Fruit fly (Drosophila melanogaster) whole organism, prepupa: ENCODE data around the gene vig2.
"Not testable (repeated sequence)": the region's sequence is repeated elsewhere in the genome, so short reads cannot be mapped to it uniquely, and the experiment has no call there.

Experiments used
- CG11294 ChIP-seq: fragments of 200-800 bp; sonication (Bioruptor generic); IDR thresholded peaks from 2 replicates; pipeline ENCODE4 v1.3.6; 2022; ENCODE audit warnings: missing biosample characterization, missing genetic modification characterization
- CG11902 ChIP-seq: fragments of 200-800 bp; sonication (Bioruptor generic); optimal IDR thresholded peaks from 3 replicates; lab custom pipeline; 2016; ENCODE audit warnings: missing biosample characterization, missing genetic modification characterization
- CG1621 ChIP-seq: fragments of 200-800 bp; sonication (Bioruptor generic); optimal IDR thresholded peaks from 3 replicates; lab custom pipeline; 2018; ENCODE audit warnings: missing biosample characterization, mild to moderate bottlenecking, missing genetic modification characterization
- CG16779 ChIP-seq: fragments of 200-800 bp; sonication (Bioruptor generic); optimal IDR thresholded peaks from 3 replicates; lab custom pipeline; 2017; ENCODE audit warnings: missing biosample characterization, mild to moderate bottlenecking, missing genetic modification characterization
- CG3032 ChIP-seq: fragments of 200-800 bp; optimal IDR thresholded peaks from 2 replicates; lab custom pipeline; 2019; ENCODE audit warnings: missing biosample characterization, mild to moderate bottlenecking, missing genetic modification characterization, moderate library complexity
- CG4318 ChIP-seq: fragments of 200-800 bp; sonication (Bioruptor generic); optimal IDR thresholded peaks from 3 replicates; lab custom pipeline; 2017; ENCODE audit warnings: missing biosample characterization, mild to moderate bottlenecking, missing genetic modification characterization
- CG6792 ChIP-seq: fragments of 200-800 bp; sonication (Bioruptor generic); optimal IDR thresholded peaks from 3 replicates; lab custom pipeline; 2016; ENCODE audit warnings: missing biosample characterization, missing genetic modification characterization
- CG6854 ChIP-seq: fragments of 200-800 bp; sonication (Bioruptor generic); optimal IDR thresholded peaks from 2 replicates; lab custom pipeline; 2017; ENCODE audit warnings: missing biosample characterization, mild to moderate bottlenecking, missing genetic modification characterization
- CG7368 ChIP-seq: fragments of 200-800 bp; sonication (Bioruptor generic); optimal IDR thresholded peaks from 3 replicates; lab custom pipeline; 2016; ENCODE audit warnings: missing biosample characterization, missing genetic modification characterization
- CG8319 ChIP-seq: fragments of 200-800 bp; sonication (Bioruptor generic); optimal IDR thresholded peaks from 3 replicates; lab custom pipeline; 2016; ENCODE audit warnings: missing biosample characterization, missing genetic modification characterization
- CG8632 ChIP-seq: fragments of 200-800 bp; sonication (Bioruptor generic); optimal IDR thresholded peaks from 3 replicates; lab custom pipeline; 2016; ENCODE audit warnings: missing biosample characterization, missing genetic modification characterization
- CG9139 ChIP-seq: fragments of 200-800 bp; sonication (Bioruptor generic); optimal IDR thresholded peaks from 3 replicates; lab custom pipeline; 2017; ENCODE audit warnings: missing biosample characterization, mild to moderate bottlenecking, missing genetic modification characterization
- Eip78C ChIP-seq: fragments of 200-800 bp; sonication (Bioruptor generic); peaks from one replicate; lab custom pipeline; 2016; ENCODE audit warnings: missing biosample characterization, missing genetic modification characterization
- Ets21C ChIP-seq: fragments of 200-800 bp; sonication (Bioruptor generic); optimal IDR thresholded peaks from 3 replicates; lab custom pipeline; 2016; ENCODE audit warnings: missing biosample characterization, missing genetic modification characterization
- Gug ChIP-seq: fragments of 200-800 bp; sonication (Bioruptor generic); IDR thresholded peaks from 2 replicates; pipeline ENCODE4 v1.3.6; 2022; ENCODE audit warnings: missing biosample characterization, missing genetic modification characterization
- Hr38 ChIP-seq: sonication (Bioruptor generic); optimal IDR thresholded peaks from 2 replicates; lab custom pipeline; 2016; ENCODE audit warnings: missing biosample characterization, missing genetic modification characterization
- Hr39 ChIP-seq: fragments of 200-800 bp; sonication (Bioruptor generic); optimal IDR thresholded peaks from 2 replicates; lab custom pipeline; 2016; ENCODE audit warnings: missing biosample characterization, missing genetic modification characterization
- Met ChIP-seq: fragments of 200-800 bp; sonication (Bioruptor generic); optimal IDR thresholded peaks from 3 replicates; lab custom pipeline; 2016; ENCODE audit warnings: missing biosample characterization, missing genetic modification characterization
- Smox ChIP-seq: fragments of 200-800 bp; sonication (Bioruptor generic); optimal IDR thresholded peaks from 3 replicates; lab custom pipeline; 2016; ENCODE audit warnings: missing biosample characterization, missing genetic modification characterization
- Sox15 ChIP-seq: fragments of 200-800 bp; sonication (Bioruptor generic); optimal IDR thresholded peaks from 3 replicates; lab custom pipeline; 2016; ENCODE audit warnings: missing biosample characterization, missing genetic modification characterization
- esn ChIP-seq: fragments of 200-800 bp; sonication (Bioruptor generic); optimal IDR thresholded peaks from 2 replicates; lab custom pipeline; 2016; ENCODE audit warnings: missing biosample characterization, mild to moderate bottlenecking, missing genetic modification characterization, moderate library complexity
- fd59A ChIP-seq: fragments of 200-800 bp; sonication (Bioruptor generic); optimal IDR thresholded peaks from 2 replicates; lab custom pipeline; 2017; ENCODE audit warnings: missing biosample characterization, mild to moderate bottlenecking, missing genetic modification characterization, missing genetic modification reagents
- fd85E ChIP-seq: fragments of 200-800 bp; sonication (Bioruptor generic); optimal IDR thresholded peaks from 3 replicates; lab custom pipeline; 2016; ENCODE audit warnings: missing biosample characterization, missing genetic modification characterization
- fkh ChIP-seq: fragments of 200-800 bp; sonication (Bioruptor generic); optimal IDR thresholded peaks from 3 replicates; lab custom pipeline; 2017; ENCODE audit warnings: missing biosample characterization, mild to moderate bottlenecking, missing genetic modification characterization, moderate library complexity
- spab ChIP-seq: fragments of 200-800 bp; sonication (Bioruptor generic); optimal IDR thresholded peaks from 2 replicates; lab custom pipeline; 2017; ENCODE audit warnings: missing biosample characterization, mild to moderate bottlenecking, missing genetic modification characterization, missing genetic modification reagents
- ss ChIP-seq, 2 experiments: fragments of 200-800 bp; sonication (Bioruptor generic); optimal IDR thresholded peaks; 2 replicates in 1 of 2; 3 replicates in 1 of 2; lab custom pipeline; 2017 to 2018; ENCODE audit warnings: mild to moderate bottlenecking in 2 of 2, missing biosample characterization in 2 of 2, missing genetic modification characterization in 2 of 2, moderate library complexity in 1 of 2
- svp ChIP-seq: fragments of 200-800 bp; sonication (Bioruptor generic); peaks from one replicate; lab custom pipeline; 2016; ENCODE audit warnings: missing biosample characterization, missing genetic modification characterization

The vig2 gene

DNA sequence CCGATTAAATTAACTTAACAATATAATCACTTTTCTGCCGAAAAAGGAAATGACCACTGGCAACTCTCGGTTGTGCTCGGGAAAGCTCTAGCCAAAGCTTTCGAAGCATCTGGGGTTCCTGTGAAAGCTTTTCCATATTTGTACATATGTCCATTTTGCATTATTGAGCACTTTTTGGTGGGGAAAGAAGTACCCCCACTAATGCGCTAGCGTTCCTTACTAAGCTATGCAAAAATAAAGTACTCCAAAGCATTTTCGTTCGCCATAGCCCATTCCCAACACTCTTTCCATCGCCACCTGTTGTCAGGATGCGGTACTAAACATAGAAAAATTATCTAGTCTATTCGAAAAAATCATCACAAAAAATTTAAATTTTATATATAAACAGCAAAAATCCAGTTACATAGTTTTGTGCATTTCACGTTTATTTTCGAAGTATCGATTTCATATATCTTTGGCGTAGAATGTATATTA, 10.7 kb upstream of the vig2 start, which contains the start of gene Nepl16:
Gene Nepl16, minus strand, starts transcription at position 51 of the 474 bp plus-strand sequence.
- TF ChIP-seq fkh (GFP tag; lab: Kevin White, UChicago) (no peak), CG9139 (no peak), Hr38 (GFP tag; lab: Kevin White, UChicago) (no peak), CG6792 (GFP tag; lab: Kevin White, UChicago) (no peak), ss (GFP tag; optimal IDR thresholded peaks at IDR 0.05; lab: Kevin White, UChicago) (no peak), Smox (GFP tag; lab: Kevin White, UChicago) (no peak), CG7368 (GFP tag; lab: Kevin White, UChicago) (no peak), CG11294 (GFP tag; lab: Robert Waterston, UW) (no peak)

DNA sequence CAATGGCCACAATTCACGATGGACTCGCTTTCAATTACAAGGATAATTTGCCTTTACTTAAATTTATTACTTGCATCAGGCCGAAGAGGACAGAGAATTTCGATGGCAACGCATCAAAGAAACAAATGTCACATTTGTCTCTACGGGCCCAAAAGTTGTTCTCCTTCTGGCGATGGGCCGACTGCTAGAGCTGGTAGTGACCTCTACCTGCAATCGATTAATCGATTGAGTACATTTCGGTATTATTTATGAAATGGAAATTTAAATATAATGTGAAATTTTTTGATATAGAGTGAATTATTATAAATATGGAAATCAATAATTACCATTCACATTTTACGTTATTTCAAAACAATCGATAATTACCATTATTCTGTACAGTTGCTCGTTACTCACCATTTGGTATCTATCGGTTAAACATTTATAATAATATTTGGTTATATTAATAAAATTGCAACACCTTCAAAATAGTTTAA, 399 bp upstream of the vig2 start, which contains the start of the genes CG31510 and TTLL5:
Gene CG31510, minus strand, starts transcription at position 185 of the 476 bp plus-strand sequence.
Gene TTLL5, minus strand, starts transcription at position 185 of the 476 bp plus-strand sequence.
- TF ChIP-seq CG8632: no peak
- TF ChIP-seq fd85E (GFP tag; lab: Kevin White, UChicago): no peak
- TF ChIP-seq Hr39: no peak
- TF ChIP-seq CG11902 (GFP tag; lab: Kevin White, UChicago): no peak
- TF ChIP-seq, all 60 proteins: peak for 0

DNA sequence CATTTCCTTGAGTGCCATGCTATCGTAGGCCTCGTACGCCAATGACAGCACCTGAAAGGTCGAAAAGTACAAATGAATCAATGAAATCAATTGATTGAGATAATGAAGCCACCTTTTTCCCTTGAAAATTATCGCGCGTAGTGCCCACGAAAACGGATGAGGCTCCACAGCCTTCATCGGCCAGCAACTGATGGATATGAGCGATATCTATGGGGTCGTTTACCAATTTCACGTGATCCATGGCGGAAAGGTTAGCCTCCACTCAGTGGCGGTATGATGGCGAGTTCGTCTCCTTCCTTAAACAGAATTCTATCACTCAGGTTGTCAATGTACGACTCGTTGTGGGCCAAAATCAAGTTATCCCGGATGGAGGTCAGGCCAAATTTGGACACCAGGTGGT, 3.6 kb downstream of the vig2 start:
- TF ChIP-seq svp (GFP tag; lab: Kevin White, UChicago): peak; percentile 54
- TF ChIP-seq CG4318 (GFP tag; lab: Kevin White, UChicago): no peak
- TF ChIP-seq Hr39: no peak
- no peak for TF ChIP-seq fd59A (GFP tag; lab: Kevin White, UChicago)
- TF ChIP-seq Ets21C (GFP tag; lab: Kevin White, UChicago): no peak

DNA sequence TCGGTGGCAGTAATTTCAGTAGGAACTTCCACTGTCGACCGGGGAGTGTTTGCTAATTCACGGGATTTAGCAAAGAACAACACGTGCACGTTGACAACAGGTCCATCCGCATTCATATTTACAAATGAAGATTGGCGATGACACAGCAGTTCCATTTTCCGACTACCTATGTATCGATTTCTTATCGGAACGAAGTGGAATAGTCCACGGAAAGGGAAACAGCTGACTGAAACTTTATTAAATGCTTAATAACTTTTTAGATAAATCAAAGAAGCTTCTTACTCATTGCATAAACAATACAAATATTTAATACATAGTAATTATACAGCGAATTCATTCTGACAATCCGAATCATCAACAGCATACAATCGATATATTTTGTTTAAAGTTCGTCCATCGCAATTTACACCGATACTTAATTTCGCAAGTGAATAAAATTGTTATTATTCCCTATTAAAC, 4.1 kb downstream of the vig2 start, which contains the start of the genes Mocs2A, Mocs2B and Clbn:
Gene Mocs2A, minus strand, starts transcription at position 129 of the 459 bp plus-strand sequence.
Gene Mocs2B, minus strand, starts transcription at position 129 of the 459 bp plus-strand sequence.
Gene Clbn, plus strand, starts transcription at position 272 of the 459 bp plus-strand sequence.
- TF ChIP-seq Met (no peak), CG16779 (tag; lab: Kevin White, UChicago) (no peak), fkh (GFP tag; lab: Kevin White, UChicago) (peak; percentile 66), Sox15 (GFP tag; lab: Kevin White, UChicago) (no peak), svp (GFP tag; lab: Kevin White, UChicago) (no peak), esn (peak; percentile 7)

- TF ChIP-seq CG8319 (GFP tag; lab: Kevin White, UChicago); Gug; spab: not testable (repeated sequence)
Measured at dm6 chr3R:25131042-25131441, 7.9 kb downstream of the vig2 start, which contains the start of gene Bili. Gene Bili (plus strand): TSS chr3R:25131306.

- TF ChIP-seq CG1621 (tag; lab: Kevin White, UChicago) (peak; percentile 47), Eip78C (GFP tag; lab: Kevin White, UChicago) (peak; percentile 59), ss (GFP tag; optimal IDR thresholded peaks at IDR 0.05; lab: Kevin White, UChicago) (peak in 1 of 2 experiments; percentile 69), CG6854 (GFP tag; lab: Kevin White, UChicago) (peak; percentile 31), CG3032 (tag; lab: Kevin White, UChicago) (no peak)
Measured at dm6 chr3R:25137565-25138367, 14.6 kb downstream of the vig2 start, which contains the start of gene danr. Gene danr (plus strand): TSS chr3R:25138072.
